Worm (Caenorhabditis elegans) whole organism, midembryonic: ENCODE measurements around the gene C16C8.14.
"Not testable (repeated sequence)": the region's sequence is repeated elsewhere in the genome, so short reads cannot be mapped to it uniquely, and the experiment has no call there.

Source experiments
- T22C8.4 ChIP-seq: fragments of 200-800 bp; sonication (Bioruptor generic); IDR thresholded peaks from 2 replicates; pipeline ENCODE4 v1.3.6; 2022; ENCODE audit warnings: missing genetic modification characterization, missing compliant biosample characterization
- cog-1 ChIP-seq: sonication (generic microtip); optimal IDR thresholded peaks from 2 replicates; lab custom pipeline; 2016; ENCODE audit warnings: missing genetic modification characterization, missing compliant biosample characterization
- flt-1 ChIP-seq: fragments of 200-800 bp; sonication (Bioruptor generic); IDR thresholded peaks from 2 replicates; pipeline ENCODE4 v1.3.6; 2022; ENCODE audit warnings: missing genetic modification characterization, missing compliant biosample characterization
- klf-2 ChIP-seq: fragments of 200-800 bp; sonication (Bioruptor generic); conservative IDR thresholded peaks from 2 replicates; pipeline ENCODE4 v1.3.6; 2022; ENCODE audit warnings: missing genetic modification reagents, missing genetic modification characterization, missing compliant biosample characterization
- med-1 ChIP-seq: sonication (generic microtip); optimal IDR thresholded peaks from 2 replicates; lab custom pipeline; 2017; ENCODE audit warnings: missing genetic modification characterization, mild to moderate bottlenecking, missing compliant biosample characterization, antibody characterized with exemption, missing genetic modification reagents; ENCODE audit not compliant: insufficient read depth
- ref-1 ChIP-seq: fragments of 200-800 bp; sonication (Bioruptor generic); conservative IDR thresholded peaks from 2 replicates; pipeline ENCODE4 v1.3.6; 2022; ENCODE audit warnings: missing genetic modification reagents, missing genetic modification characterization, missing compliant biosample characterization
- tab-1 ChIP-seq: fragments of 200-800 bp; sonication (Bioruptor generic); IDR thresholded peaks from 2 replicates; pipeline ENCODE4 v1.3.6; 2022; ENCODE audit warnings: missing genetic modification characterization, missing compliant biosample characterization
- ztf-23 ChIP-seq: fragments of 200-800 bp; sonication (Bioruptor generic); IDR thresholded peaks from 2 replicates; pipeline ENCODE4 v1.3.6; 2022; ENCODE audit warnings: missing genetic modification reagents, missing genetic modification characterization, missing compliant biosample characterization
- ztf-29 ChIP-seq: fragments of 200-800 bp; sonication (Bioruptor generic); IDR thresholded peaks from 2 replicates; pipeline ENCODE4 v1.3.6; 2022; ENCODE audit warnings: missing genetic modification reagents, missing genetic modification characterization, missing compliant biosample characterization

C16C8.14 gene

DNA sequence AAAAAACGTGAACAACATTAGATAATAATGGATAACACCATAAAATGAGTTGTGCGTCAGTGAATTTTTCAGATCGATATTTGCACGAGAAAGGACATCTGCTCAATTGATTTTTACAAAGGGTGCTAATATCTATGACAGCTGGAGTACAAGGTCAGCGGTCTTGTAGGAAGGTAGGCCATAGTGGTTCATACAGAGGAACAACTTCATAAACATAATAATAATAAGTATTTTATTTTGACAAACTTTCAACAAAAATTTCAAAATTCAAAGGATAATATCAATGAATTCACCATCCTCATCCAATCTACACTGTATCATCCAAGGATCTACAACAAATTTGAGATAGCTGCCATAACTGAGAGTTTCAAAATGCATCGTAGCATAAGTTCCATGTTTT is 27.6 kb downstream of the C16C8.14 start, which contains the start of gene fbxb-104:
TSS of gene fbxb-104 (minus strand) at position 101 of the 400 bp plus-strand sequence.
- TF ChIP-seq klf-2, result no peak
- no peak for TF ChIP-seq flt-1
- TF ChIP-seq ref-1 (GFP tag; lab: Robert Waterston, UW), result no peak
- TF ChIP-seq tab-1, result no peak
- TF ChIP-seq med-1 (GFP tag; lab: Kevin White, UChicago), result no peak
- TF ChIP-seq ztf-29 (GFP tag; lab: Robert Waterston, UW), result no peak
- no peak for TF ChIP-seq ztf-23 (GFP tag; lab: Robert Waterston, UW)
- no peak for TF ChIP-seq T22C8.4
- no peak for TF ChIP-seq cog-1

DNA sequence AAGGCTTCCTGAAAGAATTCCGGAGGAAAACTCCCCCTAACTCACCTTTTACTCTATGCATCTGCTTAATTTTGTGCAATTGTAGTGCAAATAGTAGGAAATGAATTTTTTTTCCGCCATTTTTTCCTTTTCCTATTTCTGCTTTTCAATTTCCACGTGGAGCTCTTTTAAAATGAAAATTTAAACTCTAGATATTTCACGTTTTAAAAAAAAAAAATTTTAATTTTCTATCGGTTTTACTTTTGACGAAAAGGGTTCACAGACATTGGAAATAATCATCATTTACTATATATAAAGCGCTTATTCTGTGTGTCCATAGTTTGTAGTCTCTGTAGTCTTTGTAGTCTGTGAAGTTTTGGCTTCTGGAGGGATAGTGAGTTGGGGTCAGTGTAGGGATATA is 32.0 kb downstream of the C16C8.14 start, which contains the start of gene Y49F6B.8:
TSS of gene Y49F6B.8 (minus strand) at position 101 of the 400 bp plus-strand sequence.
- no peak for TF ChIP-seq med-1 (GFP tag; lab: Kevin White, UChicago)
- TF ChIP-seq T22C8.4, result no peak
- no peak for TF ChIP-seq tab-1
- no peak for TF ChIP-seq ztf-29 (GFP tag; lab: Robert Waterston, UW)
- no peak for TF ChIP-seq cog-1
- no peak for TF ChIP-seq flt-1
- no peak for TF ChIP-seq klf-2
- no peak for TF ChIP-seq ref-1 (GFP tag; lab: Robert Waterston, UW)
- TF ChIP-seq ztf-23 (GFP tag; lab: Robert Waterston, UW), result no peak

DNA sequence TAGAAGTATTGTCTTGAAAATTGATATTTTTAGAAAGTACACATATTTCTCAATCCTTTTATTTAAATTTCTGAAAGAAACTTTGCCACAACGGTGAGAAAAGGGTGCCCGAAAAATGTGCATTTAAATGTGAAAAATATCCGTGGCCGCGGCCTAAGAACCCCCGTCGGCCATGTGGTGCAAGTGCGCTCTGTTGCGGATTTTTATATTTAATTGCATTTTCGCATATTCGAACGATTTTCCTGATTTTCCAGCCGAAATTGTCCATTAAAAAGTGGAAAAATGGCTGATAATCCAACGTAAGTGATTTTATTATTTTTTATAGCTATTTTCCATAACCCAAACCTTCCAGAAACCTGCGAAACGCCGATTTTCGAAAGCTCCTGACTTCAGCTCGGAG is 32.6 kb downstream of the C16C8.14 start, which contains the start of gene smu-2:
TSS of gene smu-2 (plus strand) at position 178 of the 400 bp plus-strand sequence.
- TF ChIP-seq T22C8.4 (no peak), med-1 (GFP tag; lab: Kevin White, UChicago) (no peak), flt-1 (peak; percentile 67; the same call in 1 of the 2 replicates), klf-2 (0 out of 2 replicates have a peak, but pooled peaks have one; percentile 45), cog-1 (peak; percentile 39), ztf-23 (GFP tag; lab: Robert Waterston, UW) (peak; percentile 74), ztf-29 (GFP tag; lab: Robert Waterston, UW) (no peak)

DNA sequence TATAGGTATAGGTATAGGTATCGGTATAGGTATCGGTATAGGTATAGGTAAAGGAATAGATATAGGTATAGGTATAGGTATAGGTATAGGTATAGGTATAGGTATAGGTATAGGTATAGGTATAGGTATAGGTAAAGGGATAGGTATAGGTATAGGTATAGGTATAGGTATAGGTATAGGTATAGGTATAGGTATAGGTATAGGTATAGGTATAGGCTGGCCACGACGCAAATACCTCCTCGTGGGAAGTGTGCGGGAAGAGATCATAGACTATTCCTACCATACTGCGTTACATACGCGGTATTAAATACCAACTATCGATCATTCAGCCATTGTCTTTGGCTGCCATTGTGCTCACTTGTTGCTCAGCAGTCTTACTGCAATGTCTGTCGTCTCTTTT is 41.2 kb downstream of the C16C8.14 start, which contains the start of gene fbxb-112:
TSS of gene fbxb-112 (plus strand) at position 301 of the 400 bp plus-strand sequence.
- not testable (repeated sequence) for TF ChIP-seq flt-1; T22C8.4; ztf-29 (GFP tag; lab: Robert Waterston, UW)

DNA sequence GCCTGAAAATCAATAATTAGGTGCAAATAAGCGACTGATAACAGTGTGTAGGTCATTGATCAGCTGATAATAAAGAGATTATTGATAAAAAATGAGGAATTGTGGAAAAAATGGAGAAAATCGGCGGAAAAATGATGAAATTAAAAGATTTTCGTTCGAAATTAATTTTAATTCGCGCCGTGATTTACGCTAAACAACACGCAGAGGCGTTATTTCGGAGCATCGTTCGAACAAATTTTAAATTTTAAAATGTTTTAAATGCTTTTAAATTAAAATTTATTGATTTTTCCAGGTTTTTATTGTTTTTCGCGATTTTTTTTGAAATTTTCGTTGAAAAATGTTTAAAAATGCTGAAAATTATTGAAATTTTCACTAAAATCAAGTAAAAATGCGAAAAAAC is 49.8 kb downstream of the C16C8.14 start, which contains the start of gene Y49F6B.9:
TSS of gene Y49F6B.9 (minus strand) at position 2 of the 400 bp plus-strand sequence.
- TF ChIP-seq flt-1 (no peak), ref-1 (GFP tag; lab: Robert Waterston, UW) (no peak), med-1 (GFP tag; lab: Kevin White, UChicago) (no peak), ztf-29 (GFP tag; lab: Robert Waterston, UW) (no peak), ztf-23 (GFP tag; lab: Robert Waterston, UW) (no peak), klf-2 (no peak), tab-1 (no peak), cog-1 (no peak), T22C8.4 (no peak)

DNA sequence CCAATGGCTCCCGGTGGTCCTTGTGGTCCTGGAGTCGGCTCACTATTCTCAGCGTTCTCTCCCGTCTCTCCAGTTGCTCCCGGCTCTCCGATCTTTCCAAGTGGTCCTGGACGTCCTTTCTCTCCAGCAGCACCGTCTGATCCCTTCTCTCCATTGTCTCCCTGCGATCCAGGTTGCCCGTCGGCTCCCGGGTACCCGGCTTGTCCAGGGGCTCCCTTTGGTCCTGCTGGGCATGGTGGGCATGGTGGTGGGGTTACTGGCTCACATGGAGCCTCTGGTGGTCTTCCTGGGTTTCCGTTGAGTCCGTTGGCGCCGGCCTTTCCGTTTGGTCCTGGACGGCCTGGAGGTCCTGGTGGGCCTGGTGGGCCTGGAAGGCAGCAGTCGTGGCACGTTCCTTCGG is 50.8 kb downstream of the C16C8.14 start:
- TF ChIP-seq klf-2, result no peak
- no peak for TF ChIP-seq cog-1
- TF ChIP-seq T22C8.4, result no peak
- no peak for TF ChIP-seq tab-1
- TF ChIP-seq ztf-29 (GFP tag; lab: Robert Waterston, UW), result no peak
- TF ChIP-seq med-1 (GFP tag; lab: Kevin White, UChicago), result no peak
- no peak for TF ChIP-seq ref-1 (GFP tag; lab: Robert Waterston, UW)
- TF ChIP-seq ztf-23 (GFP tag; lab: Robert Waterston, UW), result no peak
- no peak for TF ChIP-seq flt-1
